Fruit fly (Drosophila melanogaster) whole organism, wandering third instar larva: ENCODE measurements around the gene Rpn3.

Experiments
- Abd-B ChIP-seq: fragments of >200 bp; optimal IDR thresholded peaks from 2 replicates; lab custom pipeline; 2017; ENCODE audit warnings: missing biosample characterization, missing genetic modification characterization
- CG32264 ChIP-seq: fragments of 200-800 bp; sonication (Bioruptor generic); optimal IDR thresholded peaks from 2 replicates; lab custom pipeline; 2016; ENCODE audit warnings: missing biosample characterization, missing genetic modification characterization
- CG9705 ChIP-seq: fragments of 200-800 bp; sonication (Bioruptor generic); optimal IDR thresholded peaks from 2 replicates; lab custom pipeline; 2018; ENCODE audit warnings: missing biosample characterization, mild to moderate bottlenecking, missing genetic modification characterization
- CrebA ChIP-seq: fragments of 200-800 bp; sonication (Bioruptor generic); optimal IDR thresholded peaks from 2 replicates; lab custom pipeline; 2016; ENCODE audit warnings: missing biosample characterization, mild to moderate bottlenecking, missing genetic modification characterization, borderline replicate concordance
- Dfd ChIP-seq: fragments of >200 bp; optimal IDR thresholded peaks from 2 replicates; lab custom pipeline; 2017; ENCODE audit warnings: missing biosample characterization, missing genetic modification characterization
- Dif ChIP-seq: fragments of 200-275, 200-300 bp; sonication (Bioruptor generic); optimal IDR thresholded peaks from 2 replicates; lab custom pipeline; 2018; ENCODE audit warnings: missing biosample characterization, missing genetic modification characterization; ENCODE audit not compliant: partially characterized antibody
- HLH106 ChIP-seq: fragments of 200-800 bp; optimal IDR thresholded peaks from 3 replicates; lab custom pipeline; 2019; ENCODE audit warnings: missing biosample characterization, mild to moderate bottlenecking, missing genetic modification characterization, moderate library complexity
- Hnf4 ChIP-seq: fragments of 200-800 bp; sonication (Bioruptor generic); optimal IDR thresholded peaks from 2 replicates; lab custom pipeline; 2016; ENCODE audit warnings: missing biosample characterization, mild to moderate bottlenecking, missing genetic modification characterization
- Hr78 ChIP-seq: fragments of >200 bp; optimal IDR thresholded peaks from 2 replicates; lab custom pipeline; 2017; ENCODE audit warnings: missing biosample characterization, missing genetic modification characterization
- Hr83 ChIP-seq: fragments of 200-300 bp; sonication (Bioruptor generic); optimal IDR thresholded peaks from 2 replicates; lab custom pipeline; 2016; ENCODE audit warnings: missing biosample characterization, mild to moderate bottlenecking, missing genetic modification characterization, moderate library complexity; ENCODE audit not compliant: poor library complexity, severe bottlenecking
- Jra ChIP-seq: sonication (Bioruptor generic); optimal IDR thresholded peaks from 2 replicates; lab custom pipeline; 2016; ENCODE audit warnings: missing biosample characterization, missing genetic modification characterization
- Mio ChIP-seq: sonication (Bioruptor generic); optimal IDR thresholded peaks from 2 replicates; lab custom pipeline; 2016; ENCODE audit warnings: missing biosample characterization, missing genetic modification characterization
- Myc ChIP-seq: fragments of >200 bp; optimal IDR thresholded peaks from 2 replicates; lab custom pipeline; 2017
- N ChIP-seq: fragments of >200 bp; optimal IDR thresholded peaks from 2 replicates; lab custom pipeline; 2018; ENCODE audit warnings: missing biosample characterization, missing external identifiers, missing genetic modification characterization
- OdsH ChIP-seq: fragments of 200-800 bp; sonication (Bioruptor generic); optimal IDR thresholded peaks from 2 replicates; lab custom pipeline; 2016; ENCODE audit warnings: missing biosample characterization, mild to moderate bottlenecking, missing genetic modification characterization
- Rel ChIP-seq, 2 experiments: fragments of 200-800 bp; sonication (Bioruptor generic) in 1 of 2; optimal IDR thresholded peaks; 2 replicates in 1 of 2; 3 replicates in 1 of 2; lab custom pipeline; 2016 to 2019; ENCODE audit warnings: mild to moderate bottlenecking in 2 of 2, missing biosample characterization in 2 of 2, missing genetic modification characterization in 2 of 2, moderate library complexity in 1 of 2
- Sp1 ChIP-seq: fragments of 200-800 bp; sonication (Bioruptor generic); optimal IDR thresholded peaks from 3 replicates; lab custom pipeline; 2019; ENCODE audit warnings: missing biosample characterization, mild to moderate bottlenecking, missing genetic modification characterization, moderate library complexity
- Vsx2 ChIP-seq: fragments of 200-300, 225-300 bp; sonication (Bioruptor generic); optimal IDR thresholded peaks from 2 replicates; lab custom pipeline; 2018; ENCODE audit warnings: missing biosample characterization, missing genetic modification characterization; ENCODE audit not compliant: partially characterized antibody
- br ChIP-seq: fragments of 200-800 bp; sonication (Bioruptor generic); optimal IDR thresholded peaks from 2 replicates; lab custom pipeline; 2016; ENCODE audit warnings: missing biosample characterization, missing genetic modification characterization
- brk ChIP-seq: fragments of 200-800 bp; sonication (Bioruptor generic); optimal IDR thresholded peaks from 2 replicates; lab custom pipeline; 2016; ENCODE audit warnings: missing biosample characterization, mild to moderate bottlenecking, missing genetic modification characterization
- dmrt93B ChIP-seq: fragments of 200-800 bp; sonication (Bioruptor generic); optimal IDR thresholded peaks from 2 replicates; lab custom pipeline; 2018; ENCODE audit warnings: missing biosample characterization, mild to moderate bottlenecking, missing genetic modification characterization
- dsf ChIP-seq: sonication (Bioruptor generic); optimal IDR thresholded peaks from 2 replicates; lab custom pipeline; 2016; ENCODE audit warnings: missing biosample characterization, missing genetic modification characterization, borderline replicate concordance
- ey ChIP-seq: fragments of 200-800 bp; sonication (Bioruptor generic); optimal IDR thresholded peaks from 2 replicates; lab custom pipeline; 2016; ENCODE audit warnings: missing biosample characterization, missing genetic modification characterization
- foxo ChIP-seq, 2 experiments: fragments of 200-800 bp; sonication (Bioruptor generic); optimal IDR thresholded peaks; 2 replicates in 1 of 2; 3 replicates in 1 of 2; lab custom pipeline; 2016 to 2017; ENCODE audit warnings: missing biosample characterization in 2 of 2, missing genetic modification characterization in 2 of 2
- fru ChIP-seq: fragments of 200-800 bp; sonication (Bioruptor generic); optimal IDR thresholded peaks from 3 replicates; lab custom pipeline; 2016; ENCODE audit warnings: missing biosample characterization, mild to moderate bottlenecking, missing genetic modification characterization
- h ChIP-seq: fragments of 200-800 bp; sonication (Bioruptor generic); optimal IDR thresholded peaks from 3 replicates; lab custom pipeline; 2016; ENCODE audit warnings: missing biosample characterization, mild to moderate bottlenecking, missing genetic modification characterization
- jim ChIP-seq: fragments of 175-275, 200-325 bp; sonication (Bioruptor generic); optimal IDR thresholded peaks from 2 replicates; lab custom pipeline; 2016; ENCODE audit warnings: missing biosample characterization, mild to moderate bottlenecking, missing genetic modification characterization
- lola ChIP-seq: fragments of >200 bp; optimal IDR thresholded peaks from 2 replicates; lab custom pipeline; 2017; ENCODE audit warnings: missing biosample characterization, missing genetic modification characterization
- pan ChIP-seq: fragments of >200 bp; optimal IDR thresholded peaks from 2 replicates; lab custom pipeline; 2017
- psq ChIP-seq: fragments of 200-800 bp; sonication (Bioruptor generic); optimal IDR thresholded peaks from 3 replicates; lab custom pipeline; 2017; ENCODE audit warnings: missing biosample characterization, mild to moderate bottlenecking, missing genetic modification characterization, moderate library complexity
- rgr ChIP-seq: fragments of 200-800 bp; sonication (Bioruptor generic); optimal IDR thresholded peaks from 3 replicates; lab custom pipeline; 2016; ENCODE audit warnings: missing biosample characterization, mild to moderate bottlenecking, missing genetic modification characterization
- sage ChIP-seq: fragments of 200-800 bp; sonication (Bioruptor generic); optimal IDR thresholded peaks from 2 replicates; lab custom pipeline; 2016; ENCODE audit warnings: missing biosample characterization, mild to moderate bottlenecking, missing genetic modification characterization
- sv ChIP-seq: fragments of 200-800 bp; sonication (Bioruptor generic); optimal IDR thresholded peaks from 3 replicates; lab custom pipeline; 2016; ENCODE audit warnings: missing biosample characterization, missing genetic modification characterization
- tai ChIP-seq: sonication (Bioruptor generic); optimal IDR thresholded peaks from 2 replicates; lab custom pipeline; 2016; ENCODE audit warnings: missing biosample characterization, missing genetic modification characterization
- usp ChIP-seq: fragments of >200 bp; optimal IDR thresholded peaks from 2 replicates; lab custom pipeline; 2017; ENCODE audit warnings: missing biosample characterization, missing genetic modification characterization
- woc ChIP-seq: sonication (Bioruptor generic); optimal IDR thresholded peaks from 2 replicates; lab custom pipeline; 2016; ENCODE audit warnings: missing biosample characterization, mild to moderate bottlenecking, missing genetic modification characterization

The Rpn3 gene

dm6 chr2L:19009130-19009529 is 42.5 kb upstream of the Rpn3 start, which contains the start of gene RpL30:
TSS of gene RpL30 (minus strand) at chr2L:19009306.
- peak; percentile 87 for TF ChIP-seq CG9705
- TF ChIP-seq Sp1 (GFP tag; lab: Kevin White, UChicago), result peak; percentile 92
- TF ChIP-seq foxo (GFP tag; optimal IDR thresholded peaks at IDR 0.05; lab: Kevin White, UChicago), result peak; percentile 46 to 79
- TF ChIP-seq sage, result peak; percentile 33
- peak; percentile 90 for TF ChIP-seq br (GFP tag; lab: Kevin White, UChicago)
- TF ChIP-seq Mio (GFP tag; lab: Kevin White, UChicago), result peak; percentile 71
- TF ChIP-seq psq (GFP tag; lab: Kevin White, UChicago), result peak; percentile 56
- TF ChIP-seq N (GFP tag; lab: Kevin White, UChicago), result no peak
- TF ChIP-seq rgr (GFP tag; lab: Kevin White, UChicago), result peak; percentile 94
- TF ChIP-seq Hr83 (GFP tag; lab: Kevin White, UChicago), result peak; percentile 85
- TF ChIP-seq Rel (GFP tag; optimal IDR thresholded peaks at IDR 0.05; lab: Kevin White, UChicago), result no peak
- peak; percentile 78 for TF ChIP-seq Rel (tag; optimal IDR thresholded peaks at IDR 0.05; lab: Kevin White, UChicago)
- TF ChIP-seq dmrt93B (GFP tag; lab: Kevin White, UChicago), result peak; percentile 87
- peak; percentile 81 for TF ChIP-seq Hnf4 (GFP tag; lab: Kevin White, UChicago)
- TF ChIP-seq tai (GFP tag; lab: Kevin White, UChicago), result no peak
- no peak for TF ChIP-seq jim (GFP tag; lab: Kevin White, UChicago)
- peak; percentile 68 for TF ChIP-seq CG32264 (GFP tag; lab: Kevin White, UChicago)
- peak; percentile 88 for TF ChIP-seq sv (GFP tag; lab: Kevin White, UChicago)
- TF ChIP-seq fru, result peak; percentile 81
- peak; percentile 71 for TF ChIP-seq Jra
- TF ChIP-seq woc (GFP tag; lab: Kevin White, UChicago), result peak; percentile 51
- peak; percentile 49 for TF ChIP-seq Dif (GFP tag; lab: Kevin White, UChicago)
- no peak for TF ChIP-seq Dfd
- peak; percentile 82 for TF ChIP-seq OdsH (GFP tag; lab: Kevin White, UChicago)
- no peak for TF ChIP-seq Abd-B (GFP tag; lab: Kevin White, UChicago)
- peak; percentile 78 for TF ChIP-seq HLH106 (tag; lab: Kevin White, UChicago)
- peak; percentile 54 for TF ChIP-seq ey (GFP tag; lab: Kevin White, UChicago)
- no peak for TF ChIP-seq pan (lab: Kevin White, UChicago)
- TF ChIP-seq h (GFP tag; lab: Kevin White, UChicago), result peak; percentile 90
- peak; percentile 97 for TF ChIP-seq Myc
- peak; percentile 22 for TF ChIP-seq dsf

dm6 chr2L:19010037-19010436 is 41.6 kb upstream of the Rpn3 start:
- TF ChIP-seq dsf (no peak), Sp1 (GFP tag; lab: Kevin White, UChicago) (no peak)

DNA sequence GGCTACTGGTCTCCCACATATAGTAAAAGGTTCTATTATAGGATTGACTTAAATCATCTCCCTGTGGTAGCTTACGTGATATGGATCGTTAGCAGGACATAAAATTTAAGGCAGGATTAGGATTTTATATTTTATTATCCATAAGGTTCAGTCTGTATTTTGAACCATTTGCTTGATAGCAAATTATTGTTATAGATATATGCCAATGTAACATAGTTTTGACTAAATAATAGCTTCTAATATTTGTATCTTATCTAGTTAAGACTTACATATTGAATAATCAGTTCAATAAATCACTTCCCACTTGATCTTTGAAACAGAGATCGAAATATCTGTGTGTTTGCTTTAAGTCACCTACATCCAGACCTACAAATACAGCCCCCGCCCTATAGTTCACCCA is 41.0 kb upstream of the Rpn3 start, which contains the start of gene robl37BC:
Gene robl37BC (plus strand): TSS at position 301 of the 400 bp plus-strand sequence.
- TF ChIP-seq Hr83 (GFP tag; lab: Kevin White, UChicago), result no peak
- TF ChIP-seq sage, result no peak
- no peak for TF ChIP-seq OdsH (GFP tag; lab: Kevin White, UChicago)
- TF ChIP-seq lola (GFP tag; lab: Kevin White, UChicago), result no peak
- TF ChIP-seq Myc, result no peak
- TF ChIP-seq foxo (GFP tag; optimal IDR thresholded peaks at IDR 0.05; lab: Kevin White, UChicago), result no peak
- no peak for TF ChIP-seq Hr78 (GFP tag; lab: Kevin White, UChicago)
- no peak for TF ChIP-seq Vsx2 (GFP tag; lab: Kevin White, UChicago)
- no peak for TF ChIP-seq Sp1 (GFP tag; lab: Kevin White, UChicago)
- no peak for TF ChIP-seq br (GFP tag; lab: Kevin White, UChicago)
- no peak for TF ChIP-seq psq (GFP tag; lab: Kevin White, UChicago)
- TF ChIP-seq N (GFP tag; lab: Kevin White, UChicago), result no peak
- TF ChIP-seq CG32264 (GFP tag; lab: Kevin White, UChicago), result no peak

dm6 chr2L:19011895-19012645 is 39.5 kb upstream of the Rpn3 start:
- peak; percentile 74 for TF ChIP-seq HLH106 (tag; lab: Kevin White, UChicago)
- no peak for TF ChIP-seq CrebA
- TF ChIP-seq CG32264 (GFP tag; lab: Kevin White, UChicago), result no peak
- peak in 1 of 2 experiments; percentile 77 for TF ChIP-seq foxo (GFP tag; optimal IDR thresholded peaks at IDR 0.05; lab: Kevin White, UChicago)
- TF ChIP-seq pan (lab: Kevin White, UChicago), result no peak
- TF ChIP-seq jim (GFP tag; lab: Kevin White, UChicago), result no peak
- TF ChIP-seq Mio (GFP tag; lab: Kevin White, UChicago), result no peak
- no peak for TF ChIP-seq CG9705
- peak; percentile 75 for TF ChIP-seq Sp1 (GFP tag; lab: Kevin White, UChicago)
- no peak for TF ChIP-seq Vsx2 (GFP tag; lab: Kevin White, UChicago)
- TF ChIP-seq rgr (GFP tag; lab: Kevin White, UChicago), result peak; percentile 73
- no peak for TF ChIP-seq sage
- TF ChIP-seq dsf, result no peak
- TF ChIP-seq Hnf4 (GFP tag; lab: Kevin White, UChicago), result peak; percentile 43
- peak; percentile 29 for TF ChIP-seq Jra
- TF ChIP-seq Myc, result no peak
- peak; percentile 25 for TF ChIP-seq brk (GFP tag; lab: Kevin White, UChicago)
- TF ChIP-seq N (GFP tag; lab: Kevin White, UChicago), result no peak
- TF ChIP-seq dmrt93B (GFP tag; lab: Kevin White, UChicago), result peak; percentile 52
- TF ChIP-seq h (GFP tag; lab: Kevin White, UChicago), result peak; percentile 80
- TF ChIP-seq Dif (GFP tag; lab: Kevin White, UChicago), result no peak
- TF ChIP-seq sv (GFP tag; lab: Kevin White, UChicago), result peak; percentile 66
- TF ChIP-seq Abd-B (GFP tag; lab: Kevin White, UChicago), result no peak
- no peak for TF ChIP-seq Hr78 (GFP tag; lab: Kevin White, UChicago)
- peak; percentile 61 for TF ChIP-seq OdsH (GFP tag; lab: Kevin White, UChicago)
- TF ChIP-seq Dfd, result no peak
- TF ChIP-seq Hr83 (GFP tag; lab: Kevin White, UChicago), result no peak
- TF ChIP-seq usp (GFP tag; lab: Kevin White, UChicago), result no peak
- TF ChIP-seq fru, result peak; percentile 84
